Worm (Caenorhabditis elegans): Measurements from ENCODE around the gene nep-3.

ce11 chrII:3850655-3851054 lies 26.4 kb downstream of the nep-3 start, which contains the start of gene nhr-72:
- TF ChIP-seq ceh-9 (tag; optimal IDR thresholded peaks at IDR 0.05) (no peak), pqm-1 (tag; optimal IDR thresholded peaks at IDR 0.05) (no peak), pha-4 (tag; optimal IDR thresholded peaks at IDR 0.05) (no peak), fkh-10 (GFP tag; optimal IDR thresholded peaks at IDR 0.05) (no peak), sox-4 (tag; optimal IDR thresholded peaks at IDR 0.05) (no peak)
